Fruit fly (Drosophila melanogaster) whole organism, prepupa: Measurements from ENCODE around the gene gnu.
A peak's percentile ranks its signal among the peaks of the same experiment; 100 is the strongest.

Experiments
- Blimp-1 ChIP-seq: fragments of 200-800 bp; sonication (Bioruptor generic); optimal IDR thresholded peaks from 3 replicates; lab custom pipeline; 2017; ENCODE audit warnings: missing biosample characterization, missing genetic modification characterization, mild to moderate bottlenecking, moderate library complexity, missing genetic modification reagents
- CG10631 ChIP-seq: fragments of 200-800 bp; sonication (Bioruptor generic); optimal IDR thresholded peaks from 2 replicates; lab custom pipeline; 2016; ENCODE audit warnings: missing biosample characterization, missing genetic modification characterization
- CG10669 ChIP-seq: fragments of 200-800 bp; sonication (Bioruptor generic); optimal IDR thresholded peaks from 3 replicates; lab custom pipeline; 2018; ENCODE audit warnings: missing biosample characterization, mild to moderate bottlenecking, missing genetic modification characterization, moderate library complexity
- CG11762 ChIP-seq: fragments of 200-800 bp; sonication (Bioruptor generic); optimal IDR thresholded peaks from 3 replicates; lab custom pipeline; 2016; ENCODE audit warnings: missing biosample characterization, missing genetic modification characterization; ENCODE audit not compliant: insufficient read depth
- CG11902 ChIP-seq: fragments of 200-800 bp; sonication (Bioruptor generic); optimal IDR thresholded peaks from 3 replicates; lab custom pipeline; 2016; ENCODE audit warnings: missing biosample characterization, missing genetic modification characterization
- CG15336 ChIP-seq: fragments of 200-800 bp; sonication (Bioruptor generic); IDR thresholded peaks from 2 replicates; pipeline ENCODE4 v1.3.6; 2022; ENCODE audit warnings: missing biosample characterization, missing genetic modification characterization
- CG1621 ChIP-seq: fragments of 200-800 bp; sonication (Bioruptor generic); optimal IDR thresholded peaks from 3 replicates; lab custom pipeline; 2018; ENCODE audit warnings: missing biosample characterization, mild to moderate bottlenecking, missing genetic modification characterization
- CG16779 ChIP-seq: fragments of 200-800 bp; sonication (Bioruptor generic); optimal IDR thresholded peaks from 3 replicates; lab custom pipeline; 2017; ENCODE audit warnings: missing biosample characterization, mild to moderate bottlenecking, missing genetic modification characterization
- CG34406 ChIP-seq: fragments of 200-800 bp; sonication (Bioruptor generic); optimal IDR thresholded peaks from 3 replicates; lab custom pipeline; 2016; ENCODE audit warnings: missing biosample characterization, missing genetic modification characterization
- CG3919 ChIP-seq: fragments of 200-800 bp; sonication (Bioruptor generic); optimal IDR thresholded peaks from 3 replicates; lab custom pipeline; 2016; ENCODE audit warnings: missing biosample characterization, missing genetic modification characterization
- CG6276 ChIP-seq: fragments of 200-800 bp; sonication (Bioruptor generic); optimal IDR thresholded peaks from 2 replicates; lab custom pipeline; 2017; ENCODE audit warnings: missing biosample characterization, mild to moderate bottlenecking, missing genetic modification characterization
- CG6792 ChIP-seq: fragments of 200-800 bp; sonication (Bioruptor generic); optimal IDR thresholded peaks from 3 replicates; lab custom pipeline; 2016; ENCODE audit warnings: missing biosample characterization, missing genetic modification characterization
- CG6854 ChIP-seq: fragments of 200-800 bp; sonication (Bioruptor generic); optimal IDR thresholded peaks from 2 replicates; lab custom pipeline; 2017; ENCODE audit warnings: missing biosample characterization, mild to moderate bottlenecking, missing genetic modification characterization
- CG7368 ChIP-seq: fragments of 200-800 bp; sonication (Bioruptor generic); optimal IDR thresholded peaks from 3 replicates; lab custom pipeline; 2016; ENCODE audit warnings: missing biosample characterization, missing genetic modification characterization
- CG8319 ChIP-seq: fragments of 200-800 bp; sonication (Bioruptor generic); optimal IDR thresholded peaks from 3 replicates; lab custom pipeline; 2016; ENCODE audit warnings: missing biosample characterization, missing genetic modification characterization
- CG8632 ChIP-seq: fragments of 200-800 bp; sonication (Bioruptor generic); optimal IDR thresholded peaks from 3 replicates; lab custom pipeline; 2016; ENCODE audit warnings: missing biosample characterization, missing genetic modification characterization
- CG9139 ChIP-seq: fragments of 200-800 bp; sonication (Bioruptor generic); optimal IDR thresholded peaks from 3 replicates; lab custom pipeline; 2017; ENCODE audit warnings: missing biosample characterization, mild to moderate bottlenecking, missing genetic modification characterization
- Eip78C ChIP-seq: fragments of 200-800 bp; sonication (Bioruptor generic); peaks from one replicate; lab custom pipeline; 2016; ENCODE audit warnings: missing biosample characterization, missing genetic modification characterization
- Eip93F ChIP-seq: fragments of 200-800 bp; sonication (Bioruptor generic); optimal IDR thresholded peaks from 2 replicates; lab custom pipeline; 2016; ENCODE audit warnings: missing biosample characterization, mild to moderate bottlenecking, missing genetic modification characterization
- Ets21C ChIP-seq: fragments of 200-800 bp; sonication (Bioruptor generic); optimal IDR thresholded peaks from 3 replicates; lab custom pipeline; 2016; ENCODE audit warnings: missing biosample characterization, missing genetic modification characterization
- Ets96B ChIP-seq: fragments of 200-800 bp; optimal IDR thresholded peaks from 2 replicates; lab custom pipeline; 2019; ENCODE audit warnings: missing biosample characterization, mild to moderate bottlenecking, missing genetic modification characterization, moderate library complexity
- Gug ChIP-seq: fragments of 200-800 bp; sonication (Bioruptor generic); IDR thresholded peaks from 2 replicates; pipeline ENCODE4 v1.3.6; 2022; ENCODE audit warnings: missing biosample characterization, missing genetic modification characterization
- Hr38 ChIP-seq: sonication (Bioruptor generic); optimal IDR thresholded peaks from 2 replicates; lab custom pipeline; 2016; ENCODE audit warnings: missing biosample characterization, missing genetic modification characterization
- Hr39 ChIP-seq: fragments of 200-800 bp; sonication (Bioruptor generic); optimal IDR thresholded peaks from 2 replicates; lab custom pipeline; 2016; ENCODE audit warnings: missing biosample characterization, missing genetic modification characterization
- OdsH ChIP-seq: fragments of 200-800 bp; sonication (Bioruptor generic); optimal IDR thresholded peaks from 3 replicates; lab custom pipeline; 2016; ENCODE audit warnings: missing biosample characterization, missing genetic modification characterization
- Sox102F ChIP-seq: fragments of 200-800 bp; sonication (Bioruptor generic); optimal IDR thresholded peaks from 2 replicates; lab custom pipeline; 2016; ENCODE audit warnings: missing biosample characterization, mild to moderate bottlenecking, missing genetic modification characterization
- Sox14 ChIP-seq: fragments of 200-800 bp; sonication (Bioruptor generic); optimal IDR thresholded peaks from 3 replicates; lab custom pipeline; 2016; ENCODE audit warnings: missing biosample characterization, missing genetic modification characterization
- Sox15 ChIP-seq: fragments of 200-800 bp; sonication (Bioruptor generic); optimal IDR thresholded peaks from 3 replicates; lab custom pipeline; 2016; ENCODE audit warnings: missing biosample characterization, missing genetic modification characterization
- acj6 ChIP-seq: fragments of 200-800 bp; sonication (Bioruptor generic); optimal IDR thresholded peaks from 3 replicates; lab custom pipeline; 2016; ENCODE audit warnings: missing biosample characterization, missing genetic modification characterization
- cyc ChIP-seq: fragments of 200-800 bp; sonication (Bioruptor generic); optimal IDR thresholded peaks from 3 replicates; lab custom pipeline; 2016; ENCODE audit warnings: missing biosample characterization, missing genetic modification characterization
- dsx ChIP-seq: fragments of 200-800 bp; optimal IDR thresholded peaks from 3 replicates; lab custom pipeline; 2019; ENCODE audit warnings: missing biosample characterization, mild to moderate bottlenecking, missing genetic modification characterization, moderate library complexity; ENCODE audit not compliant: poor library complexity, severe bottlenecking
- eg ChIP-seq: fragments of 200-800 bp; sonication (Bioruptor generic); IDR thresholded peaks from 3 replicates; pipeline ENCODE4 v1.3.6; 2022; ENCODE audit warnings: missing biosample characterization, missing genetic modification characterization
- esn ChIP-seq: fragments of 200-800 bp; sonication (Bioruptor generic); optimal IDR thresholded peaks from 2 replicates; lab custom pipeline; 2016; ENCODE audit warnings: missing biosample characterization, mild to moderate bottlenecking, missing genetic modification characterization, moderate library complexity
- fkh ChIP-seq: fragments of 200-800 bp; sonication (Bioruptor generic); optimal IDR thresholded peaks from 3 replicates; lab custom pipeline; 2017; ENCODE audit warnings: missing biosample characterization, mild to moderate bottlenecking, missing genetic modification characterization, moderate library complexity
- lz ChIP-seq: fragments of 200-800 bp; sonication (Bioruptor generic); optimal IDR thresholded peaks from 3 replicates; lab custom pipeline; 2016; ENCODE audit warnings: missing biosample characterization, missing genetic modification characterization
- net ChIP-seq: fragments of 200-800 bp; sonication (Bioruptor generic); optimal IDR thresholded peaks from 3 replicates; lab custom pipeline; 2016; ENCODE audit warnings: missing biosample characterization, missing genetic modification characterization
- salr ChIP-seq, 2 experiments: fragments of 200-800 bp; sonication (Bioruptor generic); optimal IDR thresholded peaks; 3 replicates each; lab custom pipeline; 2016 to 2018; ENCODE audit warnings: missing biosample characterization in 2 of 2, missing genetic modification characterization in 2 of 2, mild to moderate bottlenecking in 1 of 2
- spab ChIP-seq: fragments of 200-800 bp; sonication (Bioruptor generic); optimal IDR thresholded peaks from 2 replicates; lab custom pipeline; 2017; ENCODE audit warnings: missing biosample characterization, mild to moderate bottlenecking, missing genetic modification characterization, missing genetic modification reagents
- ss ChIP-seq, 2 experiments: fragments of 200-800 bp; sonication (Bioruptor generic); optimal IDR thresholded peaks; 2 replicates in 1 of 2; 3 replicates in 1 of 2; lab custom pipeline; 2017 to 2018; ENCODE audit warnings: mild to moderate bottlenecking in 2 of 2, missing biosample characterization in 2 of 2, missing genetic modification characterization in 2 of 2, moderate library complexity in 1 of 2
- svp ChIP-seq: fragments of 200-800 bp; sonication (Bioruptor generic); peaks from one replicate; lab custom pipeline; 2016; ENCODE audit warnings: missing biosample characterization, missing genetic modification characterization
- topi ChIP-seq: fragments of 200-800 bp; sonication (Bioruptor generic); optimal IDR thresholded peaks from 3 replicates; lab custom pipeline; 2016; ENCODE audit warnings: missing biosample characterization, missing genetic modification characterization
- vri ChIP-seq: fragments of 200-800 bp; sonication (Bioruptor generic); optimal IDR thresholded peaks from 3 replicates; lab custom pipeline; 2016; ENCODE audit warnings: missing biosample characterization, mild to moderate bottlenecking, missing genetic modification characterization

The gnu gene

DNA sequence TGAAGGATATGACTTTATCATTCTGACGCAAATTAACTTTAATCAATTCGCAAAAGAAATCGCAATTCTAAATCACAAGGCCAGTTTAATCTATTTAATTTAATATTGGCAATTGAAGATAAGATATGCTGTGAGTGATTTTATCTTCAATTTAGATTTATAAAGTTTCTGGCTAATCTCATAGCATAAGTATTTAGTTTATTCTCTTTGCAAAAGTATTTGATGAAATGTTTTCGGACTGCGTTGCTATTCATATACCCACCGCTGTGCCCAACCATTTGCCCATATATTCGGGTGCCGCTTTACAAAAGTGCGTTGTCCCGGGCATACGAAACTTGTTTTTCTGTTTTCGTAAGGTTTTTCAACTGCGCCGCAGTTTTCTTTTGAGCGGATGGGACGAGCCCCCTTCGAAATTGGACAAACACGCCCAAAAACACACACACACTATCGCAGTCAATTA lies 18.2 kb downstream of the gnu start (continued):
- TF ChIP-seq eg (GFP tag; lab: Robert Waterston, UW) (peak; percentile 83), CG6792 (peak; percentile 70), CG10631 (peak; percentile 71), Hr38 (no peak), ss (GFP tag; optimal IDR thresholded peaks at IDR 0.05; lab: Kevin White, UChicago) (peak; percentile 43 to 51), CG16779 (tag; lab: Kevin White, UChicago) (peak; percentile 39), CG1621 (tag; lab: Kevin White, UChicago) (peak; percentile 69), Hr39 (GFP tag; lab: Kevin White, UChicago) (peak; percentile 86), spab (peak; percentile 72), salr (GFP tag; optimal IDR thresholded peaks at IDR 0.05; lab: Kevin White, UChicago) (peak in 1 of 2 experiments; percentile 87), lz (GFP tag; lab: Kevin White, UChicago) (peak; percentile 80), dsx (GFP tag; lab: Kevin White, UChicago) (peak; percentile 57), CG8319 (peak; percentile 70), Eip93F (GFP tag; lab: Kevin White, UChicago) (no peak), CG9139 (GFP tag; lab: Kevin White, UChicago) (peak; percentile 41), acj6 (GFP tag; lab: Kevin White, UChicago) (peak; percentile 84), Sox102F (GFP tag; lab: Kevin White, UChicago) (peak; percentile 78), Gug (GFP tag; lab: Robert Waterston, UW) (peak; percentile 72), net (peak; percentile 80)
- TF ChIP-seq, all 60 proteins: peak for 58

DNA sequence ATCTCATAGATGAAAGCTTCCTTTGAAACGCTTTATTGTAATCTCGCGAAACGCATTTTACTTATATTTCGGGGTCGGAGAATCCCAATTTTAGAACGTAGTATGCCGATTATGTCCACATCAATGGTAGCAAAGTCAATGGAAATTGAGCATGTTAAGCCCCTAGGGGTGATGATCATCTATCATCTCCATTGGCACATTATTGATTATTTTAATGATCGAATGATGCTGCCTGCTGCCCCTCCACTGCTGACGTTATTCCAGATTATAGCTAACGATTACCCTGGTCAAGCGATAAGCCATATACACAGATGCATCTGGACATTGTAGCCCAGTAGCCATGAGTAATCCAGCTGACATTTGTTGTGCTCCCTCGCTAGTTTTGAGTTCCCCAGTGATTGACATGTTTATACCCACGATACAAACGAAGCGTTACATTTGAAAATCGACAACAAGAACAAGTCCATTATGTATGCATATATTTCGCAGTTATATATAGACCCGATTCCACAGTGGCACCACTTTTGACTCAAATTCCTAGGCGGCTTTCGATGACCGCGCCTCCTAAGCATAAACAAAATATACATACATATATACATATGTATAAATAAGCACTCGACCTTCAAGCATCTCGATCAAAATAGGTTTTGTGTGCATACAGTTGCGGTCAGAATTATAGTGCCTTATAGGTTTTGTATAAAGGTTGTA lies 18.8 kb downstream of the gnu start:
- TF ChIP-seq acj6 (GFP tag; lab: Kevin White, UChicago) (no peak), fkh (GFP tag; lab: Kevin White, UChicago) (no peak), svp (GFP tag; lab: Kevin White, UChicago) (peak; percentile 96), esn (GFP tag; lab: Kevin White, UChicago) (no peak)

DNA sequence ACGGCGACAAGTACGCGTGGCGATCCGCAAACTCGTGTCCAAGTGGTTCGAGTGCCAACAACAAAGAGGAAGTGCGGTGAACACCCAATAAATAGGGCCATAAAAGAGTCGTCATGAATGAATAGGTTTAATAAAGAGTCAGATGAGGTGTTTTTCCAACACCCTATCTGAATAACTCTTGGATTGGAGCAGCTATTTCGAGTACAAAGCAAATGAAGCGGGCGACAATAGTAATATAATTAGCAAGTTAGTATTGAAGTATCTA lies 19.9 kb downstream of the gnu start:
- TF ChIP-seq eg (GFP tag; lab: Robert Waterston, UW), result no peak
- TF ChIP-seq Eip78C, result no peak
- TF ChIP-seq Blimp-1 (GFP tag; lab: Kevin White, UChicago), result no peak
- no peak for TF ChIP-seq Sox15 (GFP tag; lab: Kevin White, UChicago)

DNA sequence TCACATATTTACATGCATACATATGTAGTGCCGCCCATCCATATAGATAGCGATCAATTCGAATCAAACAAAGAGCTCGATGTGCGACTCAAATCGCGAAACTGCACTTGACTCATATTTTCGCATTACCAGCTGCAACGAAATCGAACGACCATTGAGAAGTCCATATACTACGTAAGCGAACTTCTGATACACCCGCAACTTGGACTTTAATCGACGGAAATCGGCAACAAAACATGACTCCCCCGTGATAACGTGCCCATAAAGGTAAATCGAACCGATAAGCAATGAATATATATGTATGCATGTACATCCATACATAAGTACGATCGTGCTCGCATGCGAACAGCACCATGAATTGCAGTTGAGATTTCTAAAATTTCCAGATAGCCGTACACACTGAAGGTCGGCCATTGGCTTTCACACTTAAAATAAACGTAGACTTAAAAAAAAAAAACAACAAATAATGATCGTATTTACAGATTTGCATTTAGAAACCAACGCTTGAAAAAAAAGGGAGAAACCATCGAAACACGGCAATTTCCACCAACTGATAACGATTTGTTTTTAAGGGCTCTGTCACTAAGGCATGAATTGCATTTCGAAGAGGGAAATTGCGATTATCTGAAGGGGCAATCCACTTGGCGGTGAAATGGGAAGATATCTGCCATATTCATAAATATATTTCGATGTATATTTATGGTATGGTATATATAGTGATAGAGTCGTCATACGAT lies 20.4 kb downstream of the gnu start:
- TF ChIP-seq CG16779 (tag; lab: Kevin White, UChicago) (no peak), CG11902 (no peak), CG15336 (GFP tag; lab: Robert Waterston, UW) (no peak), acj6 (GFP tag; lab: Kevin White, UChicago) (no peak), CG6276 (GFP tag; lab: Kevin White, UChicago) (no peak), svp (GFP tag; lab: Kevin White, UChicago) (peak; percentile 70), Sox15 (GFP tag; lab: Kevin White, UChicago) (no peak), ss (GFP tag; optimal IDR thresholded peaks at IDR 0.05; lab: Kevin White, UChicago) (peak; percentile 12 to 19), Gug (GFP tag; lab: Robert Waterston, UW) (no peak), CG10669 (GFP tag; lab: Kevin White, UChicago) (no peak), CG8632 (GFP tag; lab: Kevin White, UChicago) (no peak), CG11762 (no peak), eg (GFP tag; lab: Robert Waterston, UW) (no peak), CG6854 (GFP tag; lab: Kevin White, UChicago) (peak; percentile 48), spab (no peak), CG34406 (GFP tag; lab: Kevin White, UChicago) (no peak), Sox14 (GFP tag; lab: Kevin White, UChicago) (no peak), Eip78C (peak; percentile 66), Ets96B (tag; lab: Kevin White, UChicago) (no peak), cyc (GFP tag; lab: Kevin White, UChicago) (no peak), CG7368 (no peak), net (no peak), topi (GFP tag; lab: Kevin White, UChicago) (no peak), vri (peak; percentile 43), Ets21C (no peak), CG3919 (GFP tag; lab: Kevin White, UChicago) (no peak), OdsH (GFP tag; lab: Kevin White, UChicago) (no peak), CG1621 (tag; lab: Kevin White, UChicago) (no peak), lz (GFP tag; lab: Kevin White, UChicago) (no peak), Eip93F (GFP tag; lab: Kevin White, UChicago) (peak; percentile 56), CG9139 (GFP tag; lab: Kevin White, UChicago) (no peak)
